Worm (Caenorhabditis elegans) whole organism, L1 larva: ENCODE data around the gene srh-15.

Experiments used
- C04F5.9 ChIP-seq: sonication (generic microtip); optimal IDR thresholded peaks from 2 replicates; lab custom pipeline; 2016; ENCODE audit warnings: missing genetic modification characterization, missing compliant biosample characterization
- aha-1 ChIP-seq: fragments of 150-350 bp; optimal IDR thresholded peaks from 2 replicates; lab custom pipeline; 2014; ENCODE audit warnings: missing biosample characterization, missing genetic modification characterization
- aly-2 ChIP-seq: fragments of 150-350 bp; optimal IDR thresholded peaks from 2 replicates; lab custom pipeline; 2014; ENCODE audit warnings: missing biosample characterization, missing genetic modification characterization
- blmp-1 ChIP-seq: fragments of 150-350 bp; optimal IDR thresholded peaks from 2 replicates; lab custom pipeline; 2014; ENCODE audit warnings: missing biosample characterization, missing genetic modification characterization
- ceh-82 ChIP-seq, 3 experiments: fragments of 150-350 bp in 1 of 3; sonication (generic microtip) in 2 of 3; optimal IDR thresholded peaks; 2 replicates each; lab custom pipeline; 2014 to 2017; ENCODE audit warnings: missing biosample characterization in 3 of 3, missing genetic modification characterization in 3 of 3
- ces-1 ChIP-seq: fragments of 150-350 bp; optimal IDR thresholded peaks from 2 replicates; lab custom pipeline; 2014; ENCODE audit warnings: missing biosample characterization, missing genetic modification reagents, missing genetic modification characterization
- dsc-1 ChIP-seq: sonication (generic microtip); optimal IDR thresholded peaks from 2 replicates; lab custom pipeline; 2016; ENCODE audit warnings: mild to moderate bottlenecking, missing genetic modification characterization, missing compliant biosample characterization
- efl-3 ChIP-seq: fragments of 200-800 bp; sonication (Bioruptor generic); optimal IDR thresholded peaks from 2 replicates; lab custom pipeline; 2018; ENCODE audit warnings: mild to moderate bottlenecking, missing genetic modification characterization, missing compliant biosample characterization
- egl-13 ChIP-seq: sonication (generic microtip); optimal IDR thresholded peaks from 2 replicates; lab custom pipeline; 2016; ENCODE audit warnings: missing genotype, missing genetic modification reagents, missing genetic modification characterization, missing compliant biosample characterization
- fkh-10 ChIP-seq: sonication (generic microtip); optimal IDR thresholded peaks from 2 replicates; lab custom pipeline; 2017; ENCODE audit warnings: missing biosample characterization, missing genetic modification reagents, missing genetic modification characterization
- fkh-4 ChIP-seq: sonication (generic microtip); optimal IDR thresholded peaks from 2 replicates; lab custom pipeline; 2016; ENCODE audit warnings: missing compliant biosample characterization, missing genetic modification characterization, borderline replicate concordance
- fkh-8 ChIP-seq: sonication (generic microtip); optimal IDR thresholded peaks from 2 replicates; lab custom pipeline; 2016; ENCODE audit warnings: mild to moderate bottlenecking, missing genetic modification characterization, missing compliant biosample characterization
- fos-1 ChIP-seq: fragments of 150-350 bp; optimal IDR thresholded peaks from 2 replicates; lab custom pipeline; 2014; ENCODE audit warnings: missing biosample characterization, missing genetic modification characterization
- grh-1 ChIP-seq: fragments of 200-800 bp; sonication (Bioruptor generic); IDR thresholded peaks from 2 replicates; pipeline ENCODE4 v1.3.6; 2022; ENCODE audit warnings: missing genetic modification reagents, missing genetic modification characterization, missing compliant biosample characterization
- irx-1 ChIP-seq: sonication (generic microtip); optimal IDR thresholded peaks from 2 replicates; lab custom pipeline; 2016; ENCODE audit warnings: missing genetic modification characterization, missing compliant biosample characterization
- isw-1 ChIP-seq: fragments of 200-800 bp; sonication (Bioruptor generic); IDR thresholded peaks from 2 replicates; pipeline ENCODE4 v1.3.6; 2022; ENCODE audit warnings: missing genetic modification characterization, missing compliant biosample characterization
- lin-13 ChIP-seq: fragments of 150-350 bp; optimal IDR thresholded peaks from 2 replicates; lab custom pipeline; 2014; ENCODE audit warnings: missing biosample characterization, missing genetic modification reagents, missing genetic modification characterization
- lin-14 ChIP-seq: fragments of 200-800 bp; sonication (Bioruptor generic); optimal IDR thresholded peaks from 2 replicates; lab custom pipeline; 2018; ENCODE audit warnings: mild to moderate bottlenecking, missing genetic modification characterization, moderate library complexity, missing compliant biosample characterization
- lin-35 ChIP-seq, 2 experiments: fragments of 150-350 bp; optimal IDR thresholded peaks; 2 replicates each; lab custom pipeline; 2014; ENCODE audit warnings: missing biosample characterization in 2 of 2, missing genetic modification characterization in 2 of 2, missing genetic modification reagents in 2 of 2
- lin-39 ChIP-seq: fragments of 150-350 bp; optimal IDR thresholded peaks from 2 replicates; lab custom pipeline; 2014; ENCODE audit warnings: missing biosample characterization, missing genetic modification reagents, missing genetic modification characterization
- lsy-2 ChIP-seq, 2 experiments: fragments of 150-350 bp; optimal IDR thresholded peaks; 2 replicates each; lab custom pipeline; 2014; ENCODE audit warnings: missing biosample characterization in 2 of 2, missing genetic modification characterization in 2 of 2
- mdl-1 ChIP-seq, 2 experiments: fragments of 150-350 bp; optimal IDR thresholded peaks; 2 replicates each; lab custom pipeline; 2014 to 2017; ENCODE audit warnings: missing biosample characterization in 2 of 2, missing genetic modification characterization in 2 of 2, inconsistent platforms in 1 of 2
- mep-1 ChIP-seq: fragments of 150-350 bp; optimal IDR thresholded peaks from 2 replicates; lab custom pipeline; 2014; ENCODE audit warnings: missing biosample characterization, missing genetic modification characterization
- nhr-20 ChIP-seq: sonication (generic microtip); optimal IDR thresholded peaks from 2 replicates; lab custom pipeline; 2016; ENCODE audit warnings: mild to moderate bottlenecking, missing genetic modification characterization, missing compliant biosample characterization
- nhr-71 ChIP-seq: sonication (generic microtip); optimal IDR thresholded peaks from 2 replicates; lab custom pipeline; 2016; ENCODE audit warnings: mild to moderate bottlenecking, missing genetic modification characterization, moderate library complexity, missing compliant biosample characterization
- nhr-84 ChIP-seq: sonication (generic microtip); optimal IDR thresholded peaks from 2 replicates; lab custom pipeline; 2017; ENCODE audit warnings: missing biosample characterization, missing genetic modification characterization
- nhr-85 ChIP-seq: sonication (generic microtip); peaks from one replicate; lab custom pipeline; 2016; ENCODE audit warnings: missing genetic modification characterization, inconsistent platforms, missing compliant biosample characterization
- pag-3 ChIP-seq: sonication (generic microtip); optimal IDR thresholded peaks from 2 replicates; lab custom pipeline; 2017; ENCODE audit warnings: missing genetic modification characterization, mild to moderate bottlenecking, missing compliant biosample characterization, antibody characterized with exemption, borderline replicate concordance; ENCODE audit not compliant: insufficient read depth
- pqm-1 ChIP-seq: sonication (generic microtip); optimal IDR thresholded peaks from 3 replicates; lab custom pipeline; 2017; ENCODE audit warnings: missing biosample characterization, missing genetic modification characterization
- rnt-1 ChIP-seq: sonication (generic microtip); optimal IDR thresholded peaks from 2 replicates; lab custom pipeline; 2016; ENCODE audit warnings: mild to moderate bottlenecking, missing genetic modification characterization, moderate library complexity, missing compliant biosample characterization
- skn-1 ChIP-seq: fragments of 150-350 bp; optimal IDR thresholded peaks from 2 replicates; lab custom pipeline; 2014; ENCODE audit warnings: missing biosample characterization, missing genetic modification characterization
- snpc-4 ChIP-seq: fragments of 150-350 bp; optimal IDR thresholded peaks from 2 replicates; lab custom pipeline; 2014; ENCODE audit warnings: missing biosample characterization, missing genetic modification characterization
- snu-23 ChIP-seq: sonication (generic microtip); optimal IDR thresholded peaks from 2 replicates; lab custom pipeline; 2016; ENCODE audit warnings: missing genetic modification characterization, missing compliant biosample characterization
- sup-37 ChIP-seq: fragments of 200-800 bp; sonication (Bioruptor generic); optimal IDR thresholded peaks from 2 replicates; lab custom pipeline; 2018; ENCODE audit warnings: mild to moderate bottlenecking, missing genetic modification characterization, missing compliant biosample characterization
- tbx-2 ChIP-seq: sonication (generic microtip); optimal IDR thresholded peaks from 2 replicates; lab custom pipeline; 2016; ENCODE audit warnings: missing genetic modification characterization, missing compliant biosample characterization
- tlp-1 ChIP-seq: fragments of 150-350 bp; optimal IDR thresholded peaks from 2 replicates; lab custom pipeline; 2014; ENCODE audit warnings: missing biosample characterization, missing genetic modification characterization
- unc-30 ChIP-seq: sonication (generic microtip); optimal IDR thresholded peaks from 2 replicates; lab custom pipeline; 2017; ENCODE audit warnings: missing biosample characterization, missing genetic modification characterization
- vab-15 ChIP-seq: sonication (generic microtip); optimal IDR thresholded peaks from 2 replicates; lab custom pipeline; 2017; ENCODE audit warnings: missing genotype, mild to moderate bottlenecking, missing genetic modification characterization, missing compliant biosample characterization
- xbp-1 ChIP-seq: sonication (generic microtip); optimal IDR thresholded peaks from 2 replicates; lab custom pipeline; 2016; ENCODE audit warnings: missing genetic modification characterization, missing compliant biosample characterization
- ztf-4 ChIP-seq: fragments of 150-350 bp; optimal IDR thresholded peaks from 2 replicates; lab custom pipeline; 2014; ENCODE audit warnings: missing biosample characterization, missing genetic modification characterization

Gene srh-15

DNA sequence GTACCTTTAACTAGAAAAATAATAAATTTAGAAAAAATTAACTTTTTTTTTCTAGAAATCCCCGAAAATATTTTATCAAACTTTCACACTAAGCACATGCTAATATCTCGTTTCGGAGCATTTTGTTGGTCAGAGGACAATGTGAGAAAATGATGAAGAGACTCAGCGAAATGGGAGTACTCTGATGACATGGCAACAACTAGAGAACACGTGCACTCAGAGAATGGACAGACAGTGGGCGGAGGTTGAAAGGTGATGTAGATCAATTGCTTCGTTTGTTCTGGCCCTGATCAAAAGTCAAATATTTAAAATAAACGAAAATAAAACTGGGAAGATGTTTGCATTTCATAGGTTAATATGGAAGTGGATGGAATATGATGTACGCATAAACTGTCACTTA lies 13.7 kb downstream of the srh-15 start:
- no peak for TF ChIP-seq aha-1
- TF ChIP-seq nhr-20 (tag; lab: Kevin White, UChicago), result peak; percentile 11
- TF ChIP-seq blmp-1 (tag; lab: Kevin White, UChicago), result no peak
- TF ChIP-seq fkh-4 (tag; lab: Kevin White, UChicago), result no peak
- TF ChIP-seq efl-3 (GFP tag; lab: Kevin White, UChicago), result no peak
- TF ChIP-seq tlp-1, result no peak
- TF ChIP-seq nhr-85 (tag; lab: Kevin White, UChicago), result peak; percentile 18
- TF ChIP-seq lin-39 (tag; lab: Kevin White, UChicago), result no peak
- TF ChIP-seq mdl-1 (tag; optimal IDR thresholded peaks at IDR 0.05; lab: Kevin White, UChicago), result peak in 1 of 2 experiments; percentile 11
- TF ChIP-seq fkh-8, result peak; percentile 27
- TF ChIP-seq aly-2 (tag; lab: Kevin White, UChicago), result no peak
- TF ChIP-seq snpc-4 (tag; lab: Kevin White, UChicago), result no peak
- TF ChIP-seq rnt-1, result peak; percentile 7
- peak; percentile 3 for TF ChIP-seq lin-14 (GFP tag; lab: Kevin White, UChicago)
- TF ChIP-seq nhr-84 (tag; lab: Kevin White, UChicago), result no peak
- TF ChIP-seq nhr-71 (tag; lab: Kevin White, UChicago), result peak; percentile 19
- TF ChIP-seq lin-35 (GFP tag; optimal IDR thresholded peaks at IDR 0.05; lab: Kevin White, UChicago), result peak in 1 of 2 experiments; percentile 4
- TF ChIP-seq pqm-1 (tag; lab: Kevin White, UChicago), result no peak

DNA sequence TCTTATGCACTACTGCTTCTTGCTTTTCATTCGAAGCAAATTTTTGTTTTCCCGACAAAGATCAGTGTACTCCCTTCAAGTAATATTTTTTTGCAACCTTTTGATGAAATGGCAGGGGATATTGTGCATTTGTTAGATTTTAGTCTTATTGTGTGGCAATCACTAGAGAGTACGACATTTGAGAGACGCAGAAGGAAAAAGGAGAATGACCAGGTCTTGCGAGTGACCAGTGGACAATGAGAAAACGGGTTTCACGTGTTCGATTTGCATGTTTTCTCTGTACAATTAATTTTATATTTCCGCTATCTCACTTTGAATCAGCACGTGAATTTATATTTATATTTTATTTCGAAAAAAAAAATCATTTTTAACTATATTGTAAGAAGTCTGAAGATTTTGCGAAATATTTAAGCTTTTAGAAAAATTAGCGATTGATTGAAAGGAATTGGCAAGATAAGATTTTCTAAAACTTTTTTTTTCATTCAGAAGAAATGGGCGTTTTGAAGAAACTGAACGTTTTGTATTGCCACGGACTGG lies 15.2 kb downstream of the srh-15 start, which contains the start of gene C50B6.9:
Gene C50B6.9, plus strand, starts transcription at position 487 of the 537 bp plus-strand sequence.
- TF ChIP-seq nhr-84 (tag; lab: Kevin White, UChicago) (no peak), mep-1 (tag; lab: Kevin White, UChicago) (peak; percentile 26), blmp-1 (tag; lab: Kevin White, UChicago) (peak; percentile 21)

DNA sequence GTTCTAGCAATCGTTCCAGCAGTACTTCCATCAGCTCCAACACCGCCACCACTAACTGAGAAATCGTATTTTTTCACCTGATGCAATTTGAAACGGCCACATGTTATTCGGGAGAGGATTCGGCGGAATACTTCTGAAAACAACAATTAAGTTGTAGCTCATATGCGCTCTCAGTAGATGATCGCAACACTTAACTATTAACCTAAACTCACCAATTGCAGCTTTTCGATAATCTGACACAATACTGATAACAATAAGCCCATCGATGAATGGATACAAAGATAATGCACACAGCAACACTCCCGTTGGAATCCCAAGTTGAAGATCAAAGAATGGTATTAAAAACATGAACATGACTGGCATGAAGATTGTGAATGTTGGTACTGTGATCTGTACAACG lies 17.3 kb downstream of the srh-15 start:
- TF ChIP-seq dsc-1 (tag; lab: Kevin White, UChicago) (no peak), pag-3 (tag; lab: Kevin White, UChicago) (no peak)

DNA sequence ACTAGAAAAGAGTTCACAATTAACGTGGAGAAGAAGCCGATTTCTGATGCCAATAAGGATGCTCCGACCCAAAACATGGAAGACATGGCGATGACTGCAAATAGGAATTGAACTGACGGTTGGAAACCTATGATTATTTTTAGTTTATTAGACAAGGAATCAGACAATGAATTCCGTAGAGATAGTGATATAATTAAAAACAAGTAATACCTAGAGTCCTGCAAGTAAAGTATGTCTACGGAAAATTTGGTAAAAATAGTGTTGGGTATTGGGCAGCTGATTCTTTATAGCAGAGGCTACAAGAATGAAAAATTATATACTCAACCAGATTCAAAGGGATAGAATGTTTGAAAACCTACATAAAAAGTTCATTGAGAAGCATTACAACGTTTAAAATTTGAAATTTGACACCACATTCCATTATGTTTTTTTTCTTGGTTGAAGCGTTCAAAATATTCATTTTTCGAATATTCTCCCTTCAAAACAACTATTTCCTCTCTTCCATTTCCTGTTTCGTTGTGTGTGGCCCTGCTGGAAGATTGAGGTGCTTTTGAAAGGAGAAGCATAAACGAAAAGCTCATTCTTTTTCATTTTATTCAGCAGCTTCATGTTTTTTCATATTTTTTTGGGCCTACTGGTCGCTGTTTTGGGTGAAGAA lies 19.0 kb downstream of the srh-15 start, which contains the start of the genes str-4 and lgc-48:
Gene str-4, minus strand, starts transcription at position 101 of the 658 bp plus-strand sequence.
Gene lgc-48, plus strand, starts transcription at position 608 of the 658 bp plus-strand sequence.
- no peak for TF ChIP-seq fkh-8
- no peak for TF ChIP-seq aha-1
- TF ChIP-seq nhr-85 (tag; lab: Kevin White, UChicago), result no peak
- TF ChIP-seq egl-13 (tag; lab: Kevin White, UChicago), result no peak

DNA sequence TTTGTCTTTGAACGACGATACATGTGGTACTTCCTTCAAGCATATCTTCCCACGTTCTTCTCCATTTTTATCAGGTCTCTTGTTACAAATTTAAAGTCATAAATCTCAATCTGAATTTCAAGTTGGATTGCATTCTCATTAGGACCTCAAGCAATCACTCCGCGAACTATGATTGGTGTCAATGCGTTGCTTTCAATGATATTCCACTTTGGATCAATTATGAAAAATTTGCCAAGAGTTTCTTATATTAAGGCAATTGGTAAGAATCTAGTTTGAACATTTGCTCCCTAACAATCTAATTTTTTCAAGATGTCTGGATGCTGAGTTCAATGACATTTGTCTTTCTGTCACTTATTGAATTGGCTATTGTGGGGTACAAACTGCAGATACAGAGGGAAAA lies 21.5 kb downstream of the srh-15 start:
- TF ChIP-seq dsc-1 (tag; lab: Kevin White, UChicago), result peak; percentile 76
- no peak for TF ChIP-seq isw-1 (GFP tag; lab: Robert Waterston, UW)
- TF ChIP-seq unc-30, result no peak

DNA sequence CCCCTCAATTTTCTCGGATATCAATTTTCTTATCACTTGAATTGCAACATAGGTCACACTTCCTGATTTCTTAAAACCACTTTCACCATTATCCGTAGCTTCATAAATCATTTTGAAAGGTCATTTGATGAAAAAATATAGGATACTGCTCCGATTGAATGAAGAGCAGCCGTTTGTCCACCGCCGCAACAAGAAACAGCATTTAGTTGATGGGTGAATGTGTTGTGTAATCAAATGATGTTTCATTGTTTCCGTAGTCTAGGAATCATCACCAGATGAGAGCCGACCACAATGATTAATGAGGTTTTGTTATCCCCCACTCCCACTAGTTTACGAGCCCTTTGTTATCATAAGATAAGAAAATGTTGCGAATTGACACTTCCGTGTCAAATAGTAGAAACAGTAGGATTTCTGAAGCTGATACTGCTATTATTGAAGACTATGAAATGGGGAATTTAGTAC lies 25.1 kb downstream of the srh-15 start, which contains the start of gene twk-43:
Gene twk-43, plus strand, starts transcription at position 412 of the 462 bp plus-strand sequence.
- TF ChIP-seq fkh-4 (tag; lab: Kevin White, UChicago) (no peak), tbx-2 (tag; lab: Kevin White, UChicago) (peak; percentile 10), lin-39 (tag; lab: Kevin White, UChicago) (peak; percentile 56), snu-23 (GFP tag; lab: Kevin White, UChicago) (no peak), fos-1 (tag; lab: Kevin White, UChicago) (no peak), ces-1 (no peak), sup-37 (GFP tag; lab: Kevin White, UChicago) (no peak), irx-1 (tag; lab: Kevin White, UChicago) (no peak), nhr-20 (tag; lab: Kevin White, UChicago) (peak; percentile 25), fkh-10 (GFP tag; lab: Kevin White, UChicago) (no peak), nhr-71 (tag; lab: Kevin White, UChicago) (peak; percentile 79), skn-1 (tag; lab: Kevin White, UChicago) (no peak), lin-13 (GFP tag; lab: Kevin White, UChicago) (no peak), rnt-1 (peak; percentile 85), vab-15 (peak; percentile 4), lsy-2 (tag; optimal IDR thresholded peaks at IDR 0.05; lab: Kevin White, UChicago) (peak in 1 of 2 experiments; percentile 2), ceh-82 (tag; optimal IDR thresholded peaks at IDR 0.05; lab: Kevin White, UChicago) (no peak), egl-13 (tag; lab: Kevin White, UChicago) (no peak), C04F5.9 (tag; lab: Kevin White, UChicago) (no peak), lin-14 (GFP tag; lab: Kevin White, UChicago) (peak; percentile 88), dsc-1 (tag; lab: Kevin White, UChicago) (peak; percentile 71), grh-1 (GFP tag; lab: Robert Waterston, UW) (no peak), xbp-1 (tag; lab: Kevin White, UChicago) (no peak), ztf-4 (tag; lab: Kevin White, UChicago) (no peak)
